Worm (Caenorhabditis elegans): ENCODE results near the gene nspg-8.

ce11 chrIII:1205421-1205820 is 23.6 kb downstream of the nspg-8 start:
- no peak for TF ChIP-seq snpc-4 (tag; optimal IDR thresholded peaks at IDR 0.05)
- no peak for TF ChIP-seq unc-62 (GFP tag; optimal IDR thresholded peaks at IDR 0.05)
- TF ChIP-seq lin-39 (tag; optimal IDR thresholded peaks at IDR 0.05) = no peak
- TF ChIP-seq mdl-1 (tag; optimal IDR thresholded peaks at IDR 0.05) = no peak
- TF ChIP-seq egl-27 (tag; optimal IDR thresholded peaks at IDR 0.05) = no peak

Data from whole organism, L2 larva.